Fruit fly (Drosophila melanogaster) whole organism, prepupa: ENCODE results near the gene CG45603.

Source experiments
- CG10669 ChIP-seq: fragments of 200-800 bp; sonication (Bioruptor generic); optimal IDR thresholded peaks from 3 replicates; lab custom pipeline; 2018; ENCODE audit warnings: missing biosample characterization, mild to moderate bottlenecking, missing genetic modification characterization, moderate library complexity
- CG16779 ChIP-seq: fragments of 200-800 bp; sonication (Bioruptor generic); optimal IDR thresholded peaks from 3 replicates; lab custom pipeline; 2017; ENCODE audit warnings: missing biosample characterization, mild to moderate bottlenecking, missing genetic modification characterization
- CG32006 ChIP-seq: fragments of 200-800 bp; sonication (Bioruptor generic); optimal IDR thresholded peaks from 3 replicates; lab custom pipeline; 2017; ENCODE audit warnings: missing biosample characterization, mild to moderate bottlenecking, missing genetic modification characterization
- CG3919 ChIP-seq: fragments of 200-800 bp; sonication (Bioruptor generic); optimal IDR thresholded peaks from 3 replicates; lab custom pipeline; 2016; ENCODE audit warnings: missing biosample characterization, missing genetic modification characterization
- CG6792 ChIP-seq: fragments of 200-800 bp; sonication (Bioruptor generic); optimal IDR thresholded peaks from 3 replicates; lab custom pipeline; 2016; ENCODE audit warnings: missing biosample characterization, missing genetic modification characterization
- CG6808 ChIP-seq: fragments of 200-800 bp; sonication (Bioruptor generic); optimal IDR thresholded peaks from 3 replicates; lab custom pipeline; 2017; ENCODE audit warnings: missing biosample characterization, missing genetic modification characterization, mild to moderate bottlenecking, moderate library complexity, missing genetic modification reagents
- CG7368 ChIP-seq: fragments of 200-800 bp; sonication (Bioruptor generic); optimal IDR thresholded peaks from 3 replicates; lab custom pipeline; 2016; ENCODE audit warnings: missing biosample characterization, missing genetic modification characterization
- Eip75B ChIP-seq: fragments of 200-800 bp; sonication (Bioruptor generic); optimal IDR thresholded peaks from 3 replicates; lab custom pipeline; 2016; ENCODE audit warnings: missing biosample characterization, missing genetic modification characterization
- Eip93F ChIP-seq: fragments of 200-800 bp; sonication (Bioruptor generic); optimal IDR thresholded peaks from 2 replicates; lab custom pipeline; 2016; ENCODE audit warnings: missing biosample characterization, mild to moderate bottlenecking, missing genetic modification characterization
- Hr39 ChIP-seq: fragments of 200-800 bp; sonication (Bioruptor generic); optimal IDR thresholded peaks from 2 replicates; lab custom pipeline; 2016; ENCODE audit warnings: missing biosample characterization, missing genetic modification characterization
- Lpt ChIP-seq: fragments of 200-800 bp; sonication (Bioruptor generic); optimal IDR thresholded peaks from 3 replicates; lab custom pipeline; 2016; ENCODE audit warnings: missing biosample characterization, missing genetic modification characterization
- fd59A ChIP-seq: fragments of 200-800 bp; sonication (Bioruptor generic); optimal IDR thresholded peaks from 2 replicates; lab custom pipeline; 2017; ENCODE audit warnings: missing biosample characterization, mild to moderate bottlenecking, missing genetic modification characterization, missing genetic modification reagents

- TF ChIP-seq Hr39 (GFP tag; lab: Kevin White, UChicago) (no peak), CG6808 (GFP tag; lab: Kevin White, UChicago) (no peak), CG6792 (GFP tag; lab: Kevin White, UChicago) (no peak), Eip93F (GFP tag; lab: Kevin White, UChicago) (no peak), CG10669 (GFP tag; lab: Kevin White, UChicago) (no peak), CG7368 (GFP tag; lab: Kevin White, UChicago) (no peak), CG3919 (GFP tag; lab: Kevin White, UChicago) (no peak), fd59A (GFP tag; lab: Kevin White, UChicago) (no peak), Lpt (GFP tag; lab: Kevin White, UChicago) (no peak), Eip75B (GFP tag; lab: Kevin White, UChicago) (no peak), CG16779 (tag; lab: Kevin White, UChicago) (no peak), CG32006 (GFP tag; lab: Kevin White, UChicago) (no peak)
Observed at dm6 chrX:12276663-12277062, 2.2 kb downstream of the CG45603 start.
